Worm (Caenorhabditis elegans) whole organism, early embryonic: ENCODE data around the gene nfm-1.

Experiments
- B0310.2 ChIP-seq: sonication (generic microtip); optimal IDR thresholded peaks from 2 replicates; lab custom pipeline; 2016; ENCODE audit warnings: mild to moderate bottlenecking, missing genetic modification characterization, missing compliant biosample characterization
- F13C5.2 ChIP-seq: sonication (generic microtip); optimal IDR thresholded peaks from 2 replicates; lab custom pipeline; 2017; ENCODE audit warnings: mild to moderate bottlenecking, missing genetic modification characterization, inconsistent platforms, missing compliant biosample characterization
- aly-1 ChIP-seq: sonication (generic microtip); optimal IDR thresholded peaks from 2 replicates; lab custom pipeline; 2016; ENCODE audit warnings: missing genetic modification characterization, missing compliant biosample characterization
- ama-1 ChIP-seq: fragments of 150-350 bp; optimal IDR thresholded peaks from 2 replicates; lab custom pipeline; 2014
- ceh-13 ChIP-seq: fragments of 200-800 bp; sonication (Bioruptor generic); optimal IDR thresholded peaks from 2 replicates; lab custom pipeline; 2018; ENCODE audit warnings: mild to moderate bottlenecking, missing genetic modification characterization, missing compliant biosample characterization
- ceh-36 ChIP-seq: sonication (generic microtip); optimal IDR thresholded peaks from 2 replicates; lab custom pipeline; 2016; ENCODE audit warnings: missing genetic modification characterization, inconsistent platforms, missing compliant biosample characterization
- ets-7 ChIP-seq: sonication (generic microtip); optimal IDR thresholded peaks from 2 replicates; lab custom pipeline; 2016; ENCODE audit warnings: missing genotype, missing genetic modification characterization, missing compliant biosample characterization
- flt-1 ChIP-seq: fragments of 200-800 bp; sonication (Bioruptor generic); IDR thresholded peaks from 2 replicates; pipeline ENCODE4 v1.3.6; 2022; ENCODE audit warnings: missing genetic modification characterization, missing compliant biosample characterization
- hmbx-1 ChIP-seq: sonication (generic microtip); optimal IDR thresholded peaks from 2 replicates; lab custom pipeline; 2016; ENCODE audit warnings: mild to moderate bottlenecking, missing genetic modification characterization, missing compliant biosample characterization
- hmg-4 ChIP-seq: fragments of 200-800 bp; sonication (Bioruptor generic); optimal IDR thresholded peaks from 2 replicates; lab custom pipeline; 2018; ENCODE audit warnings: mild to moderate bottlenecking, missing genetic modification characterization, missing compliant biosample characterization
- hnd-1 ChIP-seq: sonication (generic microtip); optimal IDR thresholded peaks from 2 replicates; lab custom pipeline; 2016; ENCODE audit warnings: missing genetic modification characterization, missing compliant biosample characterization
- pes-1 ChIP-seq: fragments of 200-800 bp; sonication (Bioruptor generic); IDR thresholded peaks from 2 replicates; pipeline ENCODE4 v1.3.6; 2022; ENCODE audit warnings: missing genetic modification reagents, missing genetic modification characterization, missing compliant biosample characterization
- scrt-1 ChIP-seq: fragments of 200-800 bp; sonication (Bioruptor generic); IDR thresholded peaks from 2 replicates; pipeline ENCODE4 v1.3.6; 2022; ENCODE audit warnings: missing genetic modification characterization, missing compliant biosample characterization
- sea-1 ChIP-seq: fragments of 200-800 bp; sonication (Bioruptor generic); conservative IDR thresholded peaks from 2 replicates; pipeline ENCODE4 v1.3.6; 2022; ENCODE audit warnings: missing genetic modification characterization, missing compliant biosample characterization
- tbx-11 ChIP-seq: fragments of 200-800 bp; sonication (Bioruptor generic); IDR thresholded peaks from 2 replicates; pipeline ENCODE4 v1.3.6; 2022; ENCODE audit warnings: missing genetic modification characterization, missing compliant biosample characterization
- tbx-37 ChIP-seq: fragments of 200-800 bp; sonication (Bioruptor generic); conservative IDR thresholded peaks from 2 replicates; pipeline ENCODE4 v1.3.6; 2022; ENCODE audit warnings: missing genetic modification reagents, missing genetic modification characterization, missing compliant biosample characterization
- tra-4 ChIP-seq: sonication (generic microtip); optimal IDR thresholded peaks from 2 replicates; lab custom pipeline; 2017; ENCODE audit warnings: missing genetic modification characterization, missing compliant biosample characterization

nfm-1 gene

ce11 chrIII:6139932-6140612 lies 19.2 kb upstream of the nfm-1 start:
- TF ChIP-seq tbx-37 (GFP tag; lab: Robert Waterston, UW) (no peak), F13C5.2 (tag; lab: Kevin White, UChicago) (no peak), ama-1 (no peak), B0310.2 (no peak), tra-4 (tag; lab: Kevin White, UChicago) (no peak)

ce11 chrIII:6140818-6141217 lies 18.4 kb upstream of the nfm-1 start:
- TF ChIP-seq ama-1 (no peak), pes-1 (no peak), ceh-36 (no peak), B0310.2 (no peak), F13C5.2 (tag; lab: Kevin White, UChicago) (no peak), tra-4 (tag; lab: Kevin White, UChicago) (no peak)

ce11 chrIII:6141532-6141931 lies 17.7 kb upstream of the nfm-1 start:
- TF ChIP-seq hnd-1 (tag; lab: Kevin White, UChicago): no peak
- TF ChIP-seq ets-7 (tag; lab: Kevin White, UChicago): no peak
- peak; percentile 17 for TF ChIP-seq F13C5.2 (tag; lab: Kevin White, UChicago)

- TF ChIP-seq tra-4 (tag; lab: Kevin White, UChicago) (no peak), hmbx-1 (tag; lab: Kevin White, UChicago) (no peak), ceh-36 (no peak), tbx-37 (GFP tag; lab: Robert Waterston, UW) (no peak), F13C5.2 (tag; lab: Kevin White, UChicago) (no peak), ama-1 (no peak), flt-1 (GFP tag; lab: Robert Waterston, UW) (no peak), ets-7 (tag; lab: Kevin White, UChicago) (no peak), hmg-4 (GFP tag; lab: Kevin White, UChicago) (no peak), sea-1 (GFP tag; lab: Robert Waterston, UW) (no peak), pes-1 (no peak)
Observed at ce11 chrIII:6144390-6144962, 14.8 kb upstream of the nfm-1 start.

ce11 chrIII:6145309-6145708 lies 13.9 kb upstream of the nfm-1 start:
- TF ChIP-seq flt-1 (GFP tag; lab: Robert Waterston, UW) (no peak), B0310.2 (no peak), tra-4 (tag; lab: Kevin White, UChicago) (no peak), ceh-13 (GFP tag; lab: Kevin White, UChicago) (no peak), F13C5.2 (tag; lab: Kevin White, UChicago) (no peak), aly-1 (tag; lab: Kevin White, UChicago) (no peak), ceh-36 (no peak), scrt-1 (GFP tag; lab: Robert Waterston, UW) (no peak), ets-7 (tag; lab: Kevin White, UChicago) (no peak), hmg-4 (GFP tag; lab: Kevin White, UChicago) (no peak), tbx-11 (GFP tag; lab: Robert Waterston, UW) (no peak), sea-1 (GFP tag; lab: Robert Waterston, UW) (no peak), ama-1 (no peak), hmbx-1 (tag; lab: Kevin White, UChicago) (no peak), pes-1 (no peak), hnd-1 (tag; lab: Kevin White, UChicago) (no peak), tbx-37 (GFP tag; lab: Robert Waterston, UW) (no peak)

ce11 chrIII:6145896-6146295 lies 13.4 kb upstream of the nfm-1 start, which contains the start of gene Y42G9A.3:
Gene Y42G9A.3 (plus strand): TSS chrIII:6146258.
- TF ChIP-seq B0310.2: no peak
- no peak for TF ChIP-seq hnd-1 (tag; lab: Kevin White, UChicago)
- no peak for TF ChIP-seq sea-1 (GFP tag; lab: Robert Waterston, UW)
- no peak for TF ChIP-seq tra-4 (tag; lab: Kevin White, UChicago)
- TF ChIP-seq tbx-37 (GFP tag; lab: Robert Waterston, UW): no peak
- no peak for TF ChIP-seq scrt-1 (GFP tag; lab: Robert Waterston, UW)
- no peak for TF ChIP-seq ceh-36
- TF ChIP-seq pes-1: no peak
- no peak for TF ChIP-seq ama-1
- TF ChIP-seq ets-7 (tag; lab: Kevin White, UChicago): no peak
- no peak for TF ChIP-seq flt-1 (GFP tag; lab: Robert Waterston, UW)
- TF ChIP-seq ceh-13 (GFP tag; lab: Kevin White, UChicago): no peak
- no peak for TF ChIP-seq hmbx-1 (tag; lab: Kevin White, UChicago)

ce11 chrIII:6146797-6147196 lies 12.5 kb upstream of the nfm-1 start:
- TF ChIP-seq ama-1 (no peak), flt-1 (GFP tag; lab: Robert Waterston, UW) (no peak), tra-4 (tag; lab: Kevin White, UChicago) (no peak), ceh-13 (GFP tag; lab: Kevin White, UChicago) (no peak), hnd-1 (tag; lab: Kevin White, UChicago) (no peak), F13C5.2 (tag; lab: Kevin White, UChicago) (no peak), hmbx-1 (tag; lab: Kevin White, UChicago) (no peak)

ce11 chrIII:6147903-6148302 lies 11.3 kb upstream of the nfm-1 start, which contains the start of gene Y42G9A.2:
Gene Y42G9A.2 (plus strand): TSS chrIII:6148186.
- no peak for TF ChIP-seq aly-1 (tag; lab: Kevin White, UChicago)
- TF ChIP-seq scrt-1 (GFP tag; lab: Robert Waterston, UW): no peak
- TF ChIP-seq ceh-36: no peak
- no peak for TF ChIP-seq F13C5.2 (tag; lab: Kevin White, UChicago)
- no peak for TF ChIP-seq hmbx-1 (tag; lab: Kevin White, UChicago)
- TF ChIP-seq pes-1: no peak
